Fruit fly (Drosophila melanogaster) whole organism, adult: ENCODE data around the gene CG3638.

Experiments used
- CG11617 ChIP-seq: fragments of 200-800 bp; sonication (Bioruptor generic); optimal IDR thresholded peaks from 2 replicates; lab custom pipeline; 2017; ENCODE audit warnings: mild to moderate bottlenecking, missing biosample characterization, missing genetic modification reagents, missing genetic modification characterization
- CG12768 ChIP-seq: fragments of 200-800 bp; sonication (Bioruptor generic); optimal IDR thresholded peaks from 2 replicates; lab custom pipeline; 2017; ENCODE audit warnings: missing biosample characterization, missing genetic modification characterization, mild to moderate bottlenecking, moderate library complexity, missing genetic modification reagents
- CG14711 ChIP-seq: fragments of 200-800 bp; sonication (Bioruptor generic); optimal IDR thresholded peaks from 2 replicates; lab custom pipeline; 2018; ENCODE audit warnings: missing biosample characterization, mild to moderate bottlenecking, missing genetic modification characterization, moderate library complexity
- CG1620 ChIP-seq: fragments of 200-800 bp; sonication (Bioruptor generic); optimal IDR thresholded peaks from 2 replicates; lab custom pipeline; 2016; ENCODE audit warnings: missing biosample characterization, missing genetic modification characterization
- CG33017 ChIP-seq: fragments of 200-800 bp; sonication (Bioruptor generic); optimal IDR thresholded peaks from 2 replicates; lab custom pipeline; 2018; ENCODE audit warnings: missing biosample characterization, mild to moderate bottlenecking, missing genetic modification characterization, moderate library complexity
- CG5204 ChIP-seq: fragments of 200-800 bp; sonication (Bioruptor generic); optimal IDR thresholded peaks from 2 replicates; lab custom pipeline; 2016; ENCODE audit warnings: missing biosample characterization, missing genetic modification characterization
- CG7045 ChIP-seq: fragments of 200-800 bp; sonication (Bioruptor generic); optimal IDR thresholded peaks from 2 replicates; lab custom pipeline; 2017; ENCODE audit warnings: missing biosample characterization, mild to moderate bottlenecking, missing genetic modification characterization
- CG7101 ChIP-seq: fragments of 200-800 bp; sonication (Bioruptor generic); optimal IDR thresholded peaks from 2 replicates; lab custom pipeline; 2018; ENCODE audit warnings: missing biosample characterization, mild to moderate bottlenecking, missing genetic modification characterization, moderate library complexity
- Clk ChIP-seq: fragments of 200-800 bp; sonication (Bioruptor generic); optimal IDR thresholded peaks from 2 replicates; lab custom pipeline; 2017; ENCODE audit warnings: missing biosample characterization, missing genetic modification characterization
- Crg-1 ChIP-seq: fragments of 200-800 bp; sonication (Bioruptor generic); optimal IDR thresholded peaks from 2 replicates; lab custom pipeline; 2016; ENCODE audit warnings: missing biosample characterization, missing genetic modification characterization
- Hr96 ChIP-seq: fragments of 200-800 bp; sonication (Bioruptor generic); optimal IDR thresholded peaks from 2 replicates; lab custom pipeline; 2016; ENCODE audit warnings: missing biosample characterization, missing genetic modification characterization
- Mnt ChIP-seq: fragments of 200-800 bp; sonication (Bioruptor generic); optimal IDR thresholded peaks from 2 replicates; lab custom pipeline; 2016; ENCODE audit warnings: missing biosample characterization, mild to moderate bottlenecking, missing genetic modification characterization
- bab1 ChIP-seq: fragments of 200-800 bp; sonication (Bioruptor generic); optimal IDR thresholded peaks from 3 replicates; lab custom pipeline; 2019; ENCODE audit warnings: missing biosample characterization, mild to moderate bottlenecking, missing genetic modification characterization, moderate library complexity
- cic ChIP-seq: fragments of 200-800 bp; sonication (Bioruptor generic); optimal IDR thresholded peaks from 2 replicates; lab custom pipeline; 2017; ENCODE audit warnings: missing biosample characterization, mild to moderate bottlenecking, missing genetic modification characterization, moderate library complexity
- cnc ChIP-seq, 2 experiments: fragments of >200 bp; optimal IDR thresholded peaks; 2 replicates each; lab custom pipeline; 2017
- kay ChIP-seq: fragments of 200-800 bp; sonication (Bioruptor generic); peaks from one replicate; lab custom pipeline; 2016; ENCODE audit warnings: missing biosample characterization, missing genetic modification characterization, borderline replicate concordance
- ovo ChIP-seq: fragments of 200-800 bp; sonication (Bioruptor generic); optimal IDR thresholded peaks from 2 replicates; lab custom pipeline; 2016; ENCODE audit warnings: missing biosample characterization, missing genetic modification characterization
- pad ChIP-seq: fragments of 200-800 bp; sonication (Bioruptor generic); optimal IDR thresholded peaks from 3 replicates; lab custom pipeline; 2017; ENCODE audit warnings: missing biosample characterization, missing genetic modification characterization, mild to moderate bottlenecking, moderate library complexity, missing genetic modification reagents
- tj ChIP-seq: fragments of 200-800 bp; sonication (Bioruptor generic); optimal IDR thresholded peaks from 3 replicates; lab custom pipeline; 2017; ENCODE audit warnings: missing biosample characterization, mild to moderate bottlenecking, missing genetic modification characterization, moderate library complexity
- toe ChIP-seq: fragments of 200-800 bp; sonication (Bioruptor generic); optimal IDR thresholded peaks from 2 replicates; lab custom pipeline; 2016; ENCODE audit warnings: missing biosample characterization, missing genetic modification characterization

The CG3638 gene

DNA sequence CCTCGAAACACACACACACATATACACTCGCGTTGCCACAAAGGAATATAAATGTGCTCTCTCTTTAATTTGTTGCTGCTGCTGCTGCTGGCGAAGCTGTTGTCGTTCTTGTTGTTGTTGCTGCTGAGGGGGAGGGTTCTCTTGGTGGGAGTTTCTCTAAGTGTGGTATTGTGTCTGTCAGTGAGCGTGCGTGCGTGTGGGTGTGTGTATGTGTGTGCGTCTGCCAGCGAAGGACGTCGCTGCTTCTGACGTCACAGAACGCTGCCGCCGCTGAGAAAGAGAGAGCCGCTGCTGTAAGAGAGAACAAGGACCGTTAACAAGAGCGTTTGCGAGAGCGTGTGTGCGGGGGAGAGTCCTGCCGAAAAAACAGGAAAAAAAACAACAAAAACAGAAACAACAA is 2.5 kb downstream of the CG3638 start:
- TF ChIP-seq CG1620 (GFP tag; lab: Kevin White, UChicago) (no peak), Clk (GFP tag; lab: Kevin White, UChicago) (no peak), Hr96 (GFP tag; lab: Kevin White, UChicago) (no peak), CG12768 (GFP tag; lab: Kevin White, UChicago) (no peak), CG7045 (GFP tag; lab: Kevin White, UChicago) (no peak), Mnt (GFP tag; lab: Kevin White, UChicago) (no peak), cnc (optimal IDR thresholded peaks at IDR 0.05; lab: Kevin White, UChicago) (no peak), kay (GFP tag; lab: Kevin White, UChicago) (no peak), pad (GFP tag; lab: Kevin White, UChicago) (no peak), cic (GFP tag; lab: Kevin White, UChicago) (no peak), CG33017 (tag; lab: Kevin White, UChicago) (no peak), CG14711 (tag; lab: Kevin White, UChicago) (no peak), Crg-1 (GFP tag; lab: Kevin White, UChicago) (no peak), CG5204 (GFP tag; lab: Kevin White, UChicago) (no peak), CG11617 (GFP tag; lab: Kevin White, UChicago) (no peak), ovo (no peak), tj (GFP tag; lab: Kevin White, UChicago) (no peak), toe (no peak), bab1 (GFP tag; lab: Kevin White, UChicago) (no peak), CG7101 (tag; lab: Kevin White, UChicago) (no peak)

- TF ChIP-seq Mnt (GFP tag; lab: Kevin White, UChicago) (peak; percentile 98), kay (GFP tag; lab: Kevin White, UChicago) (no peak)
Observed at dm6 chrX:1232533-1233212, 3.8 kb downstream of the CG3638 start.

DNA sequence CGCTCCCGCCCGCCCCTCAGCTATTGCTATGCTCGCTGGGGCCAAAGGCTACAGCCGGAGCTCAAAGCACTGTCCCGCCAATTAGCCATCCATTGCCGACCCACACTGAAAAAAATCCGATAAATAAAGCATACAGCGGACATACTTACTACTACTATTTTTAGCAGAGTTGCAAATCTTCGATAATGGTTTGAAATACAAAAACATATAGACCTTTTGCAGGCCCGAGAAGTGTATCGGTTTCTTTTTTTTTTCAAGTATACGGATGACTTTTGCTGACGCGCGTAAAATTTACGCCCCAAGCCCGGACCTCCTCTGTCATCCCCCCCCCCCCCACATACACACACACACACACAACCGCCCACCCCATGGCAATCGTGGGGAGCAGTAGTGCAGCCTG is 4.8 kb downstream of the CG3638 start:
- TF ChIP-seq Clk (GFP tag; lab: Kevin White, UChicago): no peak
- peak; percentile 89 for TF ChIP-seq tj (GFP tag; lab: Kevin White, UChicago)
- TF ChIP-seq CG14711 (tag; lab: Kevin White, UChicago): no peak

- TF ChIP-seq CG7101 (tag; lab: Kevin White, UChicago): no peak
- no peak for TF ChIP-seq CG5204 (GFP tag; lab: Kevin White, UChicago)
- TF ChIP-seq tj (GFP tag; lab: Kevin White, UChicago): peak; percentile 41
Observed at dm6 chrX:1229567-1229966, 6.9 kb downstream of the CG3638 start.

dm6 chrX:1229098-1229497 is 7.4 kb downstream of the CG3638 start:
- TF ChIP-seq CG11617 (GFP tag; lab: Kevin White, UChicago) (no peak), ovo (no peak), tj (GFP tag; lab: Kevin White, UChicago) (no peak), CG7101 (tag; lab: Kevin White, UChicago) (no peak), CG14711 (tag; lab: Kevin White, UChicago) (no peak), Mnt (GFP tag; lab: Kevin White, UChicago) (no peak), Clk (GFP tag; lab: Kevin White, UChicago) (no peak), toe (no peak), CG5204 (GFP tag; lab: Kevin White, UChicago) (no peak), CG33017 (tag; lab: Kevin White, UChicago) (no peak), CG12768 (GFP tag; lab: Kevin White, UChicago) (no peak), Crg-1 (GFP tag; lab: Kevin White, UChicago) (no peak), Hr96 (GFP tag; lab: Kevin White, UChicago) (no peak), kay (GFP tag; lab: Kevin White, UChicago) (no peak)

- TF ChIP-seq CG7101 (tag; lab: Kevin White, UChicago) (no peak), cnc (optimal IDR thresholded peaks at IDR 0.05; lab: Kevin White, UChicago) (no peak), CG11617 (GFP tag; lab: Kevin White, UChicago) (no peak), ovo (no peak), bab1 (GFP tag; lab: Kevin White, UChicago) (no peak), CG14711 (tag; lab: Kevin White, UChicago) (no peak), CG7045 (GFP tag; lab: Kevin White, UChicago) (no peak), CG5204 (GFP tag; lab: Kevin White, UChicago) (no peak), CG33017 (tag; lab: Kevin White, UChicago) (no peak), toe (no peak)
Observed at dm6 chrX:1225859-1226258, 10.6 kb downstream of the CG3638 start.

DNA sequence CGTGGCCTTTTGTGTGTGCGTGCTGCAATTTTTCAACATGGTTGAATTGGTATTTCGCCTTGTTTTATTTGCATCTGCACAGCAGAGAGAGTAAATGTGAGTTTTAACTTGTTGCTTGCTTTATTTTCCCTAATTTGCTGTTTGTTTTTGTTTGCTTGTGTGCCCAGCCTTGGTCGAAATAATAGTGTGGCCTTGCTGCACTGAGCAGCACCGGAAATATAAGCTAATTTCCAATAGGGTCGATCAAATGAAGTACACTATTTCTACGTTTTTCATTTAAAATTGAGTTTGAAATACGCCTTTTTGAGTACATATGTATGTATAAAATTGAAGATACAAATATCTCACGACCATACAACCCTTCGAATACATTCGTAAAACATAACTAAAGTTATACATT is 19.8 kb downstream of the CG3638 start:
- TF ChIP-seq CG12768 (GFP tag; lab: Kevin White, UChicago): no peak
